Worm (Caenorhabditis elegans): Measurements from ENCODE around the gene C16D9.3.

The C16D9.3 gene

ce11 chrV:8263941-8264340, 24.1 kb upstream of the C16D9.3 start, which contains the start of gene C16D9.9:
Gene C16D9.9 (plus strand): TSS chrV:8264241.
- no peak for TF ChIP-seq zag-1 (tag; optimal IDR thresholded peaks at IDR 0.05)
- TF ChIP-seq pqm-1 (tag; optimal IDR thresholded peaks at IDR 0.05): no peak
- TF ChIP-seq mml-1 (tag; optimal IDR thresholded peaks at IDR 0.05): no peak
- no peak for TF ChIP-seq fkh-2 (tag; optimal IDR thresholded peaks at IDR 0.05)
- TF ChIP-seq lsy-12 (tag; optimal IDR thresholded peaks at IDR 0.05): no peak
- no peak for TF ChIP-seq tbx-2 (tag; optimal IDR thresholded peaks at IDR 0.05)
- TF ChIP-seq elt-2 (tag; optimal IDR thresholded peaks at IDR 0.05): no peak
- no peak for TF ChIP-seq egl-27 (tag; optimal IDR thresholded peaks at IDR 0.05)
- TF ChIP-seq jun-1 (tag; optimal IDR thresholded peaks at IDR 0.05): no peak

ce11 chrV:8263466-8263865, 23.6 kb upstream of the C16D9.3 start, which contains the start of gene C16D9.8:
Gene C16D9.8 (minus strand): TSS chrV:8263566.
- TF ChIP-seq nhr-11 (tag; optimal IDR thresholded peaks at IDR 0.05) (no peak), zag-1 (tag; optimal IDR thresholded peaks at IDR 0.05) (no peak), jun-1 (tag; optimal IDR thresholded peaks at IDR 0.05) (no peak), ztf-4 (tag; optimal IDR thresholded peaks at IDR 0.05) (no peak), pha-4 (tag; optimal IDR thresholded peaks at IDR 0.05) (no peak), ama-1 (optimal IDR thresholded peaks at IDR 0.05) (no peak), egl-27 (tag; optimal IDR thresholded peaks at IDR 0.05) (no peak)

ce11 chrV:8262212-8262611, 22.4 kb upstream of the C16D9.3 start:
- TF ChIP-seq eor-1 (tag; optimal IDR thresholded peaks at IDR 0.05) (no peak), egl-27 (tag; optimal IDR thresholded peaks at IDR 0.05) (no peak), ceh-16 (tag; optimal IDR thresholded peaks at IDR 0.05) (no peak), fos-1 (tag; optimal IDR thresholded peaks at IDR 0.05) (no peak), nfya-1 (tag; optimal IDR thresholded peaks at IDR 0.05; ENCODE audit: insufficient read depth) (no peak), nhr-25 (tag; optimal IDR thresholded peaks at IDR 0.05) (no peak), jun-1 (tag; optimal IDR thresholded peaks at IDR 0.05) (no peak), lin-15B (tag; optimal IDR thresholded peaks at IDR 0.05) (no peak), mml-1 (tag; optimal IDR thresholded peaks at IDR 0.05) (no peak), lsy-12 (tag; optimal IDR thresholded peaks at IDR 0.05) (no peak), nhr-67 (tag; optimal IDR thresholded peaks at IDR 0.05) (no peak), ZK546.5 (tag; optimal IDR thresholded peaks at IDR 0.05) (no peak)

- TF ChIP-seq nhr-43 (tag; optimal IDR thresholded peaks at IDR 0.05; ENCODE audit: poor library complexity, severe bottlenecking): no peak
- TF ChIP-seq tbx-2 (tag; optimal IDR thresholded peaks at IDR 0.05): no peak
- TF ChIP-seq hmg-11 (tag; optimal IDR thresholded peaks at IDR 0.05): no peak
- no peak for TF ChIP-seq ceh-16 (tag; optimal IDR thresholded peaks at IDR 0.05)
- no peak for TF ChIP-seq elt-1 (tag; optimal IDR thresholded peaks at IDR 0.05)
- TF ChIP-seq fkh-2 (tag; optimal IDR thresholded peaks at IDR 0.05): no peak
- TF ChIP-seq unc-39 (tag; optimal IDR thresholded peaks at IDR 0.05): no peak
- TF ChIP-seq nhr-12 (tag; optimal IDR thresholded peaks at IDR 0.05): no peak
- no peak for TF ChIP-seq unc-62 (GFP tag; optimal IDR thresholded peaks at IDR 0.05)
- TF ChIP-seq skn-1 (tag; optimal IDR thresholded peaks at IDR 0.05): no peak
- no peak for TF ChIP-seq fos-1 (tag; optimal IDR thresholded peaks at IDR 0.05)
- TF ChIP-seq nfya-1 (tag; optimal IDR thresholded peaks at IDR 0.05; ENCODE audit: insufficient read depth): no peak
- no peak for TF ChIP-seq ZK546.5 (tag; optimal IDR thresholded peaks at IDR 0.05)
- no peak for TF ChIP-seq snpc-4 (tag; optimal IDR thresholded peaks at IDR 0.05)
- no peak for TF ChIP-seq lin-39 (tag; optimal IDR thresholded peaks at IDR 0.05)
- TF ChIP-seq nhr-11 (tag; optimal IDR thresholded peaks at IDR 0.05): no peak
- no peak for TF ChIP-seq lsy-12 (tag; optimal IDR thresholded peaks at IDR 0.05)
- TF ChIP-seq nhr-76 (tag; optimal IDR thresholded peaks at IDR 0.05): no peak
- no peak for TF ChIP-seq pha-4 (tag; optimal IDR thresholded peaks at IDR 0.05)
Measured at ce11 chrV:8259016-8259415, 19.2 kb upstream of the C16D9.3 start, which contains the start of gene C16D9.1. Gene C16D9.1 (plus strand): TSS chrV:8259316.

ce11 chrV:8254973-8255372, 15.1 kb upstream of the C16D9.3 start:
- TF ChIP-seq ama-1 (optimal IDR thresholded peaks at IDR 0.05) (no peak), daf-12 (tag; optimal IDR thresholded peaks at IDR 0.05) (no peak), nhr-237 (tag; optimal IDR thresholded peaks at IDR 0.05) (no peak), zag-1 (tag; optimal IDR thresholded peaks at IDR 0.05) (no peak), jun-1 (tag; optimal IDR thresholded peaks at IDR 0.05) (no peak), unc-39 (tag; optimal IDR thresholded peaks at IDR 0.05) (no peak), nhr-28 (tag; optimal IDR thresholded peaks at IDR 0.05) (no peak), fos-1 (tag; optimal IDR thresholded peaks at IDR 0.05) (no peak), ztf-11 (tag; optimal IDR thresholded peaks at IDR 0.05) (no peak), ztf-4 (tag; optimal IDR thresholded peaks at IDR 0.05) (no peak), fkh-10 (GFP tag; optimal IDR thresholded peaks at IDR 0.05) (no peak), aly-2 (tag; optimal IDR thresholded peaks at IDR 0.05) (no peak)

Data from whole organism, L3 larva.